Worm (Caenorhabditis elegans) whole organism, L1 larva: Measurements from ENCODE around the gene cni-1.

Experiments
- C34B4.2 ChIP-seq: sonication (generic microtip); optimal IDR thresholded peaks from 2 replicates; lab custom pipeline; 2017; ENCODE audit warnings: mild to moderate bottlenecking, missing genetic modification characterization, missing compliant biosample characterization
- F16B12.6 ChIP-seq: fragments of 150-350 bp; optimal IDR thresholded peaks from 2 replicates; lab custom pipeline; 2014; ENCODE audit warnings: missing biosample characterization, missing genetic modification characterization
- Y116A8C.19 ChIP-seq: sonication (generic microtip); optimal IDR thresholded peaks from 2 replicates; lab custom pipeline; 2016; ENCODE audit warnings: missing compliant biosample characterization, missing genetic modification characterization, borderline replicate concordance
- blmp-1 ChIP-seq: fragments of 150-350 bp; optimal IDR thresholded peaks from 2 replicates; lab custom pipeline; 2014; ENCODE audit warnings: missing biosample characterization, missing genetic modification characterization
- ceh-8 ChIP-seq: fragments of 200-800 bp; sonication (Bioruptor generic); optimal IDR thresholded peaks from 2 replicates; lab custom pipeline; 2018; ENCODE audit warnings: mild to moderate bottlenecking, missing genetic modification characterization, moderate library complexity, missing compliant biosample characterization
- ceh-90 ChIP-seq: sonication (generic microtip); optimal IDR thresholded peaks from 2 replicates; lab custom pipeline; 2016; ENCODE audit warnings: missing genetic modification characterization, missing compliant biosample characterization
- ces-1 ChIP-seq: fragments of 150-350 bp; optimal IDR thresholded peaks from 2 replicates; lab custom pipeline; 2014; ENCODE audit warnings: missing biosample characterization, missing genetic modification reagents, missing genetic modification characterization
- dsc-1 ChIP-seq: sonication (generic microtip); optimal IDR thresholded peaks from 2 replicates; lab custom pipeline; 2016; ENCODE audit warnings: mild to moderate bottlenecking, missing genetic modification characterization, missing compliant biosample characterization
- efl-1 ChIP-seq, 4 experiments: fragments of 150-350 bp; optimal IDR thresholded peaks in 3 of 4; peaks in 1 of 4; 1 replicate in 1 of 4; 2 replicates in 3 of 4; lab custom pipeline; 2014; ENCODE audit warnings: missing biosample characterization in 2 of 4, missing genetic modification characterization in 2 of 4, missing genetic modification reagents in 2 of 4
- efl-3 ChIP-seq: fragments of 200-800 bp; sonication (Bioruptor generic); optimal IDR thresholded peaks from 2 replicates; lab custom pipeline; 2018; ENCODE audit warnings: mild to moderate bottlenecking, missing genetic modification characterization, missing compliant biosample characterization
- egl-13 ChIP-seq: sonication (generic microtip); optimal IDR thresholded peaks from 2 replicates; lab custom pipeline; 2016; ENCODE audit warnings: missing genotype, missing genetic modification reagents, missing genetic modification characterization, missing compliant biosample characterization
- egl-27 ChIP-seq, 2 experiments: fragments of 150-350 bp in 1 of 2; sonication (generic microtip); optimal IDR thresholded peaks; 3 replicates each; lab custom pipeline; 2017 to 2018; ENCODE audit warnings: missing biosample characterization in 2 of 2, missing genetic modification characterization in 2 of 2, missing genetic modification reagents in 2 of 2
- elt-2 ChIP-seq: sonication (generic microtip); optimal IDR thresholded peaks from 2 replicates; lab custom pipeline; 2016; ENCODE audit warnings: missing genetic modification characterization, mild to moderate bottlenecking, inconsistent platforms, missing compliant biosample characterization, missing genetic modification reagents
- fkh-8 ChIP-seq: sonication (generic microtip); optimal IDR thresholded peaks from 2 replicates; lab custom pipeline; 2016; ENCODE audit warnings: mild to moderate bottlenecking, missing genetic modification characterization, missing compliant biosample characterization
- fos-1 ChIP-seq: fragments of 150-350 bp; optimal IDR thresholded peaks from 2 replicates; lab custom pipeline; 2014; ENCODE audit warnings: missing biosample characterization, missing genetic modification characterization
- grh-1 ChIP-seq: fragments of 200-800 bp; sonication (Bioruptor generic); IDR thresholded peaks from 2 replicates; pipeline ENCODE4 v1.3.6; 2022; ENCODE audit warnings: missing genetic modification reagents, missing genetic modification characterization, missing compliant biosample characterization
- hlh-17 ChIP-seq: fragments of 200-800 bp; sonication (Bioruptor generic); optimal IDR thresholded peaks from 2 replicates; lab custom pipeline; 2018; ENCODE audit warnings: missing genetic modification characterization, mild to moderate bottlenecking, missing compliant biosample characterization, moderate library complexity, borderline replicate concordance
- hlh-4 ChIP-seq: sonication (generic microtip); optimal IDR thresholded peaks from 2 replicates; lab custom pipeline; 2016; ENCODE audit warnings: mild to moderate bottlenecking, missing genetic modification characterization, missing compliant biosample characterization
- jun-1 ChIP-seq: fragments of 150-350 bp; optimal IDR thresholded peaks from 2 replicates; lab custom pipeline; 2014; ENCODE audit warnings: missing biosample characterization, missing genetic modification reagents, missing genetic modification characterization
- lin-15B ChIP-seq: fragments of 150-350 bp; sonication (generic microtip); optimal IDR thresholded peaks from 3 replicates; lab custom pipeline; 2014; ENCODE audit warnings: missing biosample characterization, missing genetic modification characterization
- lin-35 ChIP-seq, 2 experiments: fragments of 150-350 bp; optimal IDR thresholded peaks; 2 replicates each; lab custom pipeline; 2014; ENCODE audit warnings: missing biosample characterization in 2 of 2, missing genetic modification characterization in 2 of 2, missing genetic modification reagents in 2 of 2
- lin-39 ChIP-seq: fragments of 150-350 bp; optimal IDR thresholded peaks from 2 replicates; lab custom pipeline; 2014; ENCODE audit warnings: missing biosample characterization, missing genetic modification reagents, missing genetic modification characterization
- lsy-2 ChIP-seq, 2 experiments: fragments of 150-350 bp; optimal IDR thresholded peaks; 2 replicates each; lab custom pipeline; 2014; ENCODE audit warnings: missing biosample characterization in 2 of 2, missing genetic modification characterization in 2 of 2
- mdl-1 ChIP-seq, 2 experiments: fragments of 150-350 bp; optimal IDR thresholded peaks; 2 replicates each; lab custom pipeline; 2014 to 2017; ENCODE audit warnings: missing biosample characterization in 2 of 2, missing genetic modification characterization in 2 of 2, inconsistent platforms in 1 of 2
- mep-1 ChIP-seq: fragments of 150-350 bp; optimal IDR thresholded peaks from 2 replicates; lab custom pipeline; 2014; ENCODE audit warnings: missing biosample characterization, missing genetic modification characterization
- nhr-11 ChIP-seq: fragments of 150-350 bp; optimal IDR thresholded peaks from 2 replicates; lab custom pipeline; 2014; ENCODE audit warnings: missing biosample characterization, missing genetic modification characterization
- nhr-19 ChIP-seq: fragments of 200-800 bp; sonication (Bioruptor generic); conservative IDR thresholded peaks from 2 replicates; pipeline ENCODE4 v1.3.6; 2022; ENCODE audit warnings: missing genetic modification characterization, missing compliant biosample characterization
- nhr-20 ChIP-seq: sonication (generic microtip); optimal IDR thresholded peaks from 2 replicates; lab custom pipeline; 2016; ENCODE audit warnings: mild to moderate bottlenecking, missing genetic modification characterization, missing compliant biosample characterization
- nhr-237 ChIP-seq: fragments of 150-350 bp; optimal IDR thresholded peaks from 2 replicates; lab custom pipeline; 2014; ENCODE audit warnings: missing biosample characterization, missing genetic modification characterization
- nhr-71 ChIP-seq: sonication (generic microtip); optimal IDR thresholded peaks from 2 replicates; lab custom pipeline; 2016; ENCODE audit warnings: mild to moderate bottlenecking, missing genetic modification characterization, moderate library complexity, missing compliant biosample characterization
- nhr-76 ChIP-seq: sonication (generic microtip); optimal IDR thresholded peaks from 2 replicates; lab custom pipeline; 2017; ENCODE audit warnings: missing biosample characterization, missing genetic modification characterization
- nhr-77 ChIP-seq: fragments of 150-350 bp; optimal IDR thresholded peaks from 2 replicates; lab custom pipeline; 2014; ENCODE audit warnings: missing biosample characterization, missing genetic modification characterization
- nhr-84 ChIP-seq: sonication (generic microtip); optimal IDR thresholded peaks from 2 replicates; lab custom pipeline; 2017; ENCODE audit warnings: missing biosample characterization, missing genetic modification characterization
- nhr-85 ChIP-seq: sonication (generic microtip); peaks from one replicate; lab custom pipeline; 2016; ENCODE audit warnings: missing genetic modification characterization, inconsistent platforms, missing compliant biosample characterization
- pax-3 ChIP-seq: fragments of 200-800 bp; sonication (Bioruptor generic); optimal IDR thresholded peaks from 2 replicates; lab custom pipeline; 2018; ENCODE audit warnings: mild to moderate bottlenecking, missing genetic modification characterization, moderate library complexity, missing compliant biosample characterization
- pqm-1 ChIP-seq: sonication (generic microtip); optimal IDR thresholded peaks from 3 replicates; lab custom pipeline; 2017; ENCODE audit warnings: missing biosample characterization, missing genetic modification characterization
- rnt-1 ChIP-seq: sonication (generic microtip); optimal IDR thresholded peaks from 2 replicates; lab custom pipeline; 2016; ENCODE audit warnings: mild to moderate bottlenecking, missing genetic modification characterization, moderate library complexity, missing compliant biosample characterization
- skn-1 ChIP-seq: fragments of 150-350 bp; optimal IDR thresholded peaks from 2 replicates; lab custom pipeline; 2014; ENCODE audit warnings: missing biosample characterization, missing genetic modification characterization
- swsn-7 ChIP-seq: sonication (generic microtip); optimal IDR thresholded peaks from 2 replicates; lab custom pipeline; 2016; ENCODE audit warnings: missing genetic modification characterization, missing compliant biosample characterization
- unc-30 ChIP-seq: sonication (generic microtip); optimal IDR thresholded peaks from 2 replicates; lab custom pipeline; 2017; ENCODE audit warnings: missing biosample characterization, missing genetic modification characterization
- unc-86 ChIP-seq: sonication (generic microtip); optimal IDR thresholded peaks from 2 replicates; lab custom pipeline; 2016; ENCODE audit warnings: missing genetic modification characterization, missing compliant biosample characterization
- unc-98 ChIP-seq: fragments of 200-800 bp; sonication (Bioruptor generic); IDR thresholded peaks from 2 replicates; pipeline ENCODE4 v1.3.6; 2022; ENCODE audit warnings: missing genetic modification characterization, missing compliant biosample characterization
- vab-15 ChIP-seq: sonication (generic microtip); optimal IDR thresholded peaks from 2 replicates; lab custom pipeline; 2017; ENCODE audit warnings: missing genotype, mild to moderate bottlenecking, missing genetic modification characterization, missing compliant biosample characterization
- xbp-1 ChIP-seq: sonication (generic microtip); optimal IDR thresholded peaks from 2 replicates; lab custom pipeline; 2016; ENCODE audit warnings: missing genetic modification characterization, missing compliant biosample characterization
- zag-1 ChIP-seq: fragments of 150-350 bp; optimal IDR thresholded peaks from 2 replicates; lab custom pipeline; 2014; ENCODE audit warnings: missing biosample characterization, missing genetic modification characterization
- zip-4 ChIP-seq: fragments of 200-800 bp; sonication (Bioruptor generic); optimal IDR thresholded peaks from 2 replicates; lab custom pipeline; 2018; ENCODE audit warnings: mild to moderate bottlenecking, missing genetic modification characterization, moderate library complexity, missing compliant biosample characterization
- ztf-4 ChIP-seq: fragments of 150-350 bp; optimal IDR thresholded peaks from 2 replicates; lab custom pipeline; 2014; ENCODE audit warnings: missing biosample characterization, missing genetic modification characterization

Gene cni-1

ce11 chrV:13209567-13209966, 29.4 kb downstream of the cni-1 start, which contains the start of gene F57B1.6 (continued):
- TF ChIP-seq ceh-8 (GFP tag; lab: Kevin White, UChicago): no peak

- no peak for TF ChIP-seq blmp-1 (tag; lab: Kevin White, UChicago)
- TF ChIP-seq nhr-76: no peak
- peak; percentile 33 for TF ChIP-seq nhr-20 (tag; lab: Kevin White, UChicago)
- TF ChIP-seq jun-1 (tag; lab: Kevin White, UChicago): peak; percentile 56
- TF ChIP-seq nhr-84 (tag; lab: Kevin White, UChicago): no peak
- no peak for TF ChIP-seq unc-86 (tag; lab: Kevin White, UChicago)
- TF ChIP-seq elt-2 (tag; lab: Kevin White, UChicago): peak; percentile 97
- no peak for TF ChIP-seq unc-30 (tag; lab: Kevin White, UChicago)
- no peak for TF ChIP-seq hlh-17
- peak; percentile 70 for TF ChIP-seq pax-3
- peak in 1 of 2 experiments; percentile 61 for TF ChIP-seq mdl-1 (tag; optimal IDR thresholded peaks at IDR 0.05; lab: Kevin White, UChicago)
- peak; percentile 85 for TF ChIP-seq pqm-1 (tag; lab: Kevin White, UChicago)
- peak in 1 of 2 experiments; percentile 53 for TF ChIP-seq lin-35 (GFP tag; optimal IDR thresholded peaks at IDR 0.05; lab: Kevin White, UChicago)
- TF ChIP-seq nhr-19: peak; percentile 19; the same call in 1 of the 2 replicates
- no peak for TF ChIP-seq mep-1 (tag; lab: Kevin White, UChicago)
- TF ChIP-seq, all 84 proteins: peak for 8
Observed at ce11 chrV:13212584-13212983, 32.5 kb downstream of the cni-1 start.

ce11 chrV:13221066-13221465, 40.9 kb downstream of the cni-1 start:
- TF ChIP-seq dsc-1 (tag; lab: Kevin White, UChicago) (no peak), grh-1 (GFP tag; lab: Robert Waterston, UW) (no peak), nhr-71 (tag; lab: Kevin White, UChicago) (no peak), zip-4 (no peak), egl-27 (tag; optimal IDR thresholded peaks at IDR 0.05; lab: Kevin White, UChicago) (no peak), fkh-8 (tag; lab: Kevin White, UChicago) (no peak), mep-1 (tag; lab: Kevin White, UChicago) (no peak), xbp-1 (tag; lab: Kevin White, UChicago) (no peak), nhr-77 (tag; lab: Kevin White, UChicago) (no peak), skn-1 (tag; lab: Kevin White, UChicago) (no peak), C34B4.2 (tag; lab: Kevin White, UChicago) (no peak), ces-1 (no peak), zag-1 (tag; lab: Kevin White, UChicago) (no peak), lin-15B (tag; lab: Kevin White, UChicago) (no peak), nhr-85 (tag; lab: Kevin White, UChicago) (no peak), fos-1 (tag; lab: Kevin White, UChicago) (no peak)
- TF ChIP-seq, all 84 proteins: peak for 0

- TF ChIP-seq pqm-1 (tag; lab: Kevin White, UChicago) (no peak), F16B12.6 (no peak), nhr-11 (tag; lab: Kevin White, UChicago) (no peak), egl-13 (tag; lab: Kevin White, UChicago) (no peak), jun-1 (tag; lab: Kevin White, UChicago) (no peak), nhr-237 (tag; lab: Kevin White, UChicago) (no peak), pax-3 (peak; percentile 82), ceh-8 (GFP tag; lab: Kevin White, UChicago) (no peak), hlh-4 (tag; lab: Kevin White, UChicago) (no peak), nhr-77 (tag; lab: Kevin White, UChicago) (no peak), lsy-2 (tag; optimal IDR thresholded peaks at IDR 0.05; lab: Kevin White, UChicago) (no peak), dsc-1 (tag; lab: Kevin White, UChicago) (peak; percentile 74), rnt-1 (tag; lab: Kevin White, UChicago) (no peak), nhr-84 (tag; lab: Kevin White, UChicago) (no peak), grh-1 (GFP tag; lab: Robert Waterston, UW) (no peak), swsn-7 (tag; lab: Kevin White, UChicago) (no peak), efl-1 (optimal IDR thresholded peaks at IDR 0.05; lab: Kevin White, UChicago) (no peak), efl-1 (GFP tag; optimal IDR thresholded peaks at IDR 0.05 in 1 of 2; lab: Kevin White, UChicago) (peak in 1 of 2 experiments; percentile 20), Y116A8C.19 (tag; lab: Kevin White, UChicago) (no peak), ceh-90 (tag; lab: Kevin White, UChicago) (no peak), unc-98 (no peak), lin-39 (tag; lab: Kevin White, UChicago) (no peak), vab-15 (tag; lab: Kevin White, UChicago) (no peak), ztf-4 (tag; lab: Kevin White, UChicago) (no peak), ces-1 (no peak), efl-3 (no peak)
Observed at ce11 chrV:13229538-13229937, 49.4 kb downstream of the cni-1 start.
